Worm (Caenorhabditis elegans) whole organism, young adult: ENCODE data around the gene chpf-1.

ENCODE experiments used
- pha-4 ChIP-seq: fragments of 150-350 bp; sonication (generic microtip); optimal IDR thresholded peaks from 2 replicates; lab custom pipeline; 2014; ENCODE audit warnings: missing biosample characterization, missing genetic modification reagents, missing genetic modification characterization
- snpc-1.1 ChIP-seq: sonication (generic microtip); optimal IDR thresholded peaks from 2 replicates; lab custom pipeline; 2017; ENCODE audit warnings: missing genetic modification characterization, mild to moderate bottlenecking, missing compliant biosample characterization, antibody characterized with exemption, moderate library complexity, missing genotype, missing genetic modification reagents; ENCODE audit not compliant: insufficient read depth
- zim-3 ChIP-seq: sonication (generic microtip); optimal IDR thresholded peaks from 2 replicates; lab custom pipeline; 2017; ENCODE audit warnings: mild to moderate bottlenecking, missing genetic modification characterization, moderate library complexity, missing compliant biosample characterization

DNA sequence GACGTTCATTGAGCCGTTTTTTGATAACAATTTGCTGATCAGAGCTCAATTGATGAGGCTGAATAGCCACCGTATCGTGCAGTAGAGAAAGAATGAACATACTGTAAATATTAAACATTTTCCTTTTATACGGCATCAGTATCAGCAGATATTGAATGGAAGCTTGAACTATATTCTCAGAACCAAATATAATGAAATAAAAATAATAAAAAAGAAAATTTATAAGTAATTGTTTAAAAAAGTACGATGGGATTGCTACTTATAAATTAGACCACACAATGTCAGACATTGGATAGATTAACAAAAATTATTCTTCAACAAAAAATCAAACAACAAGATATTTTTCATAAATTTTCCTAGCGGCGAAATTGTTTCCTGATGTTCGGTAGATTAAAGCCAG is 3.2 kb upstream of the chpf-1 start, which contains the start of gene rpc-25:
- TF ChIP-seq zim-3 (tag; lab: Kevin White, UChicago) (no peak), snpc-1.1 (tag; lab: Kevin White, UChicago) (no peak), pha-4 (no peak)
